Worm (Caenorhabditis elegans) whole organism, L4 larva: ENCODE results near the gene sto-3.

Source experiments
- D1046.2 ChIP-seq: fragments of 200-800 bp; sonication (Bioruptor generic); IDR thresholded peaks from 2 replicates; pipeline ENCODE4 v1.3.6; 2022; ENCODE audit warnings: missing genetic modification characterization, missing compliant biosample characterization
- F10B5.3 ChIP-seq: sonication (generic microtip); optimal IDR thresholded peaks from 2 replicates; lab custom pipeline; 2016; ENCODE audit warnings: mild to moderate bottlenecking, missing genetic modification characterization, missing compliant biosample characterization
- F26F4.8 ChIP-seq: fragments of 200-800 bp; sonication (Bioruptor generic); conservative IDR thresholded peaks from 2 replicates; pipeline ENCODE4 v1.3.6; 2022; ENCODE audit warnings: missing genetic modification characterization, missing compliant biosample characterization
- T26A8.4 ChIP-seq: fragments of 200-800 bp; sonication (Bioruptor generic); IDR thresholded peaks from 2 replicates; pipeline ENCODE4 v1.3.6; 2022; ENCODE audit warnings: missing genetic modification characterization, missing compliant biosample characterization
- Y48G9A.11 ChIP-seq: fragments of 200-800 bp; sonication (Bioruptor generic); IDR thresholded peaks from 2 replicates; pipeline ENCODE4 v1.3.6; 2022; ENCODE audit warnings: missing genetic modification reagents, missing genetic modification characterization, missing compliant biosample characterization
- Y5F2A.4 ChIP-seq: fragments of 200-800 bp; sonication (Bioruptor generic); optimal IDR thresholded peaks from 2 replicates; lab custom pipeline; 2018; ENCODE audit warnings: mild to moderate bottlenecking, missing genetic modification characterization, missing compliant biosample characterization
- aha-1 ChIP-seq: fragments of 150-350 bp; peaks from one replicate; lab custom pipeline; 2014; ENCODE audit warnings: missing biosample characterization, missing genetic modification characterization
- arid-1 ChIP-seq: fragments of 200-800 bp; sonication (Bioruptor generic); conservative IDR thresholded peaks from 2 replicates; pipeline ENCODE4 v1.3.6; 2022; ENCODE audit warnings: missing genetic modification reagents, missing genetic modification characterization, missing compliant biosample characterization
- ceh-20 ChIP-seq: fragments of 200-800 bp; sonication (Bioruptor generic); IDR thresholded peaks from 2 replicates; pipeline ENCODE4 v1.3.6; 2022; ENCODE audit warnings: missing genetic modification reagents, missing genetic modification characterization, missing compliant biosample characterization
- ceh-32 ChIP-seq: sonication (generic microtip); optimal IDR thresholded peaks from 2 replicates; lab custom pipeline; 2016; ENCODE audit warnings: mild to moderate bottlenecking, missing genetic modification characterization, missing compliant biosample characterization; ENCODE audit not compliant: poor library complexity
- ceh-44 ChIP-seq: fragments of 200-800 bp; sonication (Bioruptor generic); IDR thresholded peaks from 2 replicates; pipeline ENCODE4 v1.3.6; 2022; ENCODE audit warnings: missing genetic modification reagents, missing genetic modification characterization, missing compliant biosample characterization
- ceh-82 ChIP-seq: sonication (generic microtip); optimal IDR thresholded peaks from 2 replicates; lab custom pipeline; 2017; ENCODE audit warnings: missing biosample characterization, missing genetic modification characterization
- ces-1 ChIP-seq: fragments of 150-350 bp; sonication (generic microtip); optimal IDR thresholded peaks from 4 replicates; lab custom pipeline; 2014; ENCODE audit warnings: missing biosample characterization, missing genetic modification reagents, missing genetic modification characterization
- ctbp-1 ChIP-seq: fragments of 200-800 bp; sonication (Bioruptor generic); IDR thresholded peaks from 2 replicates; pipeline ENCODE4 v1.3.6; 2022; ENCODE audit warnings: missing genetic modification reagents, missing genetic modification characterization, missing compliant biosample characterization
- daf-16 ChIP-seq, 3 experiments: sonication (generic microtip); optimal IDR thresholded peaks; 2 replicates each; lab custom pipeline; 2016 to 2017; ENCODE audit warnings: missing genetic modification characterization in 3 of 3, missing genetic modification reagents in 3 of 3, mild to moderate bottlenecking in 2 of 3, missing compliant biosample characterization in 2 of 3, missing biosample characterization in 1 of 3, moderate library complexity in 1 of 3
- daf-19 ChIP-seq: fragments of 200-800 bp; sonication (Bioruptor generic); conservative IDR thresholded peaks from 2 replicates; pipeline ENCODE4 v1.3.6; 2022; ENCODE audit warnings: missing genetic modification characterization, missing compliant biosample characterization
- dmd-6 ChIP-seq: fragments of 200-800 bp; sonication (Bioruptor generic); IDR thresholded peaks from 2 replicates; pipeline ENCODE4 v1.3.6; 2022; ENCODE audit warnings: missing genetic modification reagents, missing genetic modification characterization, missing compliant biosample characterization
- dmd-9 ChIP-seq: fragments of 200-800 bp; sonication (Bioruptor generic); IDR thresholded peaks from 2 replicates; pipeline ENCODE4 v1.3.6; 2022; ENCODE audit warnings: missing genetic modification reagents, missing genetic modification characterization, missing compliant biosample characterization
- duxl-1 ChIP-seq: sonication (generic microtip); optimal IDR thresholded peaks from 2 replicates; lab custom pipeline; 2016; ENCODE audit warnings: mild to moderate bottlenecking, missing genetic modification characterization, moderate library complexity, missing compliant biosample characterization; ENCODE audit not compliant: poor library complexity
- egl-43 ChIP-seq: fragments of 200-800 bp; sonication (Bioruptor generic); IDR thresholded peaks from 2 replicates; pipeline ENCODE4 v1.3.6; 2022; ENCODE audit warnings: missing genetic modification reagents, missing genetic modification characterization, missing compliant biosample characterization
- fkh-10 ChIP-seq: fragments of 150-350 bp; optimal IDR thresholded peaks from 2 replicates; lab custom pipeline; 2014; ENCODE audit warnings: missing biosample characterization, missing genetic modification reagents, missing genetic modification characterization
- hlh-30 ChIP-seq: sonication (generic microtip); optimal IDR thresholded peaks from 2 replicates; lab custom pipeline; 2017; ENCODE audit warnings: antibody characterized with exemption, mild to moderate bottlenecking, missing genetic modification characterization, missing compliant biosample characterization; ENCODE audit not compliant: insufficient read depth
- hmg-1.1 ChIP-seq: fragments of 200-800 bp; sonication (Bioruptor generic); IDR thresholded peaks from 2 replicates; pipeline ENCODE4 v1.3.6; 2022; ENCODE audit warnings: missing genetic modification reagents, missing genetic modification characterization, missing compliant biosample characterization
- lin-1 ChIP-seq: fragments of 200-800 bp; sonication (Bioruptor generic); IDR thresholded peaks from 2 replicates; pipeline ENCODE4 v1.3.6; 2022; ENCODE audit warnings: missing genetic modification reagents, missing genetic modification characterization, missing compliant biosample characterization
- lin-15B ChIP-seq: fragments of 150-350 bp; sonication (generic microtip); optimal IDR thresholded peaks from 3 replicates; lab custom pipeline; 2014; ENCODE audit warnings: missing biosample characterization, missing genetic modification characterization
- lin-29 ChIP-seq: fragments of 200-800 bp; sonication (Bioruptor generic); IDR thresholded peaks from 2 replicates; pipeline ENCODE4 v1.3.6; 2022; ENCODE audit warnings: missing genetic modification reagents, missing genetic modification characterization, missing compliant biosample characterization
- lir-3 ChIP-seq: sonication (generic microtip); optimal IDR thresholded peaks from 2 replicates; lab custom pipeline; 2016; ENCODE audit warnings: mild to moderate bottlenecking, missing genetic modification characterization, missing compliant biosample characterization
- lsy-2 ChIP-seq, 2 experiments: fragments of 150-350 bp in 1 of 2; sonication (generic microtip) in 1 of 2; optimal IDR thresholded peaks; 2 replicates each; lab custom pipeline; 2014 to 2017; ENCODE audit warnings: missing biosample characterization in 2 of 2, missing genetic modification characterization in 2 of 2
- mdl-1 ChIP-seq, 2 experiments: fragments of 150-350 bp in 1 of 2; sonication (generic microtip) in 1 of 2; optimal IDR thresholded peaks; 2 replicates each; lab custom pipeline; 2014 to 2017; ENCODE audit warnings: missing biosample characterization in 2 of 2, missing genetic modification characterization in 2 of 2
- mep-1 ChIP-seq: fragments of 150-350 bp; sonication (generic microtip); optimal IDR thresholded peaks from 3 replicates; lab custom pipeline; 2014; ENCODE audit warnings: missing biosample characterization, missing genetic modification characterization
- mxl-2 ChIP-seq: fragments of 200-800 bp; sonication (Bioruptor generic); conservative IDR thresholded peaks from 2 replicates; pipeline ENCODE4 v1.3.6; 2022; ENCODE audit warnings: missing genetic modification reagents, missing genetic modification characterization, missing compliant biosample characterization
- nhr-10 ChIP-seq: fragments of 150-350 bp; optimal IDR thresholded peaks from 2 replicates; lab custom pipeline; 2014; ENCODE audit warnings: missing biosample characterization, missing genetic modification characterization
- nhr-111 ChIP-seq: fragments of 200-800 bp; sonication (Bioruptor generic); optimal IDR thresholded peaks from 2 replicates; lab custom pipeline; 2018; ENCODE audit warnings: mild to moderate bottlenecking, missing genetic modification characterization, missing compliant biosample characterization
- nhr-28 ChIP-seq: fragments of 150-350 bp; optimal IDR thresholded peaks from 2 replicates; lab custom pipeline; 2014; ENCODE audit warnings: missing biosample characterization, missing genetic modification characterization
- nhr-41 ChIP-seq: fragments of 200-800 bp; sonication (Bioruptor generic); IDR thresholded peaks from 2 replicates; pipeline ENCODE4 v1.3.6; 2022; ENCODE audit warnings: missing genetic modification reagents, missing genetic modification characterization, missing compliant biosample characterization
- nhr-42 ChIP-seq: fragments of 200-800 bp; sonication (Bioruptor generic); IDR thresholded peaks from 2 replicates; pipeline ENCODE4 v1.3.6; 2022; ENCODE audit warnings: missing genetic modification characterization, missing compliant biosample characterization
- nhr-48 ChIP-seq: sonication (generic microtip); optimal IDR thresholded peaks from 2 replicates; lab custom pipeline; 2016; ENCODE audit warnings: mild to moderate bottlenecking, missing genetic modification characterization, missing compliant biosample characterization
- pqm-1 ChIP-seq: sonication (generic microtip); optimal IDR thresholded peaks from 2 replicates; lab custom pipeline; 2017; ENCODE audit warnings: missing biosample characterization, missing genetic modification characterization
- saeg-2 ChIP-seq: fragments of 200-800 bp; sonication (Bioruptor generic); IDR thresholded peaks from 2 replicates; pipeline ENCODE4 v1.3.6; 2022; ENCODE audit warnings: missing genetic modification reagents, missing genetic modification characterization, missing compliant biosample characterization
- set-16 ChIP-seq: fragments of 200-800 bp; sonication (Bioruptor generic); IDR thresholded peaks from 2 replicates; pipeline ENCODE4 v1.3.6; 2022; ENCODE audit warnings: missing genetic modification reagents, missing genetic modification characterization, missing compliant biosample characterization
- snpc-4 ChIP-seq: fragments of 150-350 bp; optimal IDR thresholded peaks from 2 replicates; lab custom pipeline; 2014; ENCODE audit warnings: missing biosample characterization, missing genetic modification characterization
- spr-3 ChIP-seq: fragments of 200-800 bp; sonication (Bioruptor generic); optimal IDR thresholded peaks from 2 replicates; lab custom pipeline; 2018; ENCODE audit warnings: mild to moderate bottlenecking, missing genetic modification characterization, missing compliant biosample characterization
- tag-97 ChIP-seq: fragments of 200-800 bp; sonication (Bioruptor generic); IDR thresholded peaks from 2 replicates; pipeline ENCODE4 v1.3.6; 2022; ENCODE audit warnings: missing genetic modification characterization, missing compliant biosample characterization
- tra-1 ChIP-seq: fragments of 200-800 bp; sonication (Bioruptor generic); IDR thresholded peaks from 2 replicates; pipeline ENCODE4 v1.3.6; 2022; ENCODE audit warnings: missing genetic modification reagents, missing genetic modification characterization, missing compliant biosample characterization
- unc-62 ChIP-seq, 3 experiments: fragments of 150-350 bp in 1 of 3; sonication (generic microtip); optimal IDR thresholded peaks in 2 of 3; peaks in 1 of 3; 1 replicate in 1 of 3; 2 replicates in 2 of 3; lab custom pipeline; 2014 to 2017; ENCODE audit warnings: missing biosample characterization in 3 of 3, missing genetic modification characterization in 3 of 3, missing genetic modification reagents in 3 of 3, missing genotype in 1 of 3
- zag-1 ChIP-seq: fragments of 150-350 bp; optimal IDR thresholded peaks from 2 replicates; lab custom pipeline; 2014; ENCODE audit warnings: missing biosample characterization, missing genetic modification characterization
- ztf-11 ChIP-seq: fragments of 150-350 bp; optimal IDR thresholded peaks from 2 replicates; lab custom pipeline; 2014; ENCODE audit warnings: missing biosample characterization, missing genetic modification characterization
- ztf-7 ChIP-seq: fragments of 150-350 bp; optimal IDR thresholded peaks from 2 replicates; lab custom pipeline; 2014; ENCODE audit warnings: missing biosample characterization, missing genetic modification characterization

The sto-3 gene

ce11 chrX:11621997-11622396 is at the start of gene sto-3:
TSS of gene sto-3 (minus strand) at chrX:11622097.
- TF ChIP-seq hlh-30 (tag; lab: Kevin White, UChicago) (no peak), Y48G9A.11 (no peak), tra-1 (GFP tag; lab: Robert Waterston, UW) (no peak), arid-1 (GFP tag; lab: Robert Waterston, UW) (no peak), nhr-41 (GFP tag; lab: Robert Waterston, UW) (no peak), nhr-48 (tag; lab: Kevin White, UChicago) (no peak), dmd-9 (GFP tag; lab: Robert Waterston, UW) (no peak), unc-62 (GFP tag; optimal IDR thresholded peaks at IDR 0.05 in 1 of 2; lab: Kevin White, UChicago) (no peak), unc-62 (tag; optimal IDR thresholded peaks at IDR 0.05; lab: Kevin White, UChicago) (no peak), ces-1 (GFP tag; lab: Kevin White, UChicago) (no peak), nhr-111 (GFP tag; lab: Kevin White, UChicago) (no peak), fkh-10 (GFP tag; lab: Kevin White, UChicago) (no peak), D1046.2 (no peak), hmg-1.1 (GFP tag; lab: Robert Waterston, UW) (no peak), ztf-7 (tag; lab: Kevin White, UChicago) (no peak), aha-1 (tag; lab: Kevin White, UChicago) (no peak), ceh-20 (GFP tag; lab: Robert Waterston, UW) (no peak), daf-16 (GFP tag; optimal IDR thresholded peaks at IDR 0.05; lab: Kevin White, UChicago) (no peak), daf-16 (tag; optimal IDR thresholded peaks at IDR 0.05; lab: Kevin White, UChicago) (no peak), ztf-11 (tag; lab: Kevin White, UChicago) (no peak), lir-3 (tag; lab: Kevin White, UChicago) (no peak), pqm-1 (no peak)

- TF ChIP-seq hlh-30 (tag; lab: Kevin White, UChicago) (peak; percentile 47), nhr-42 (GFP tag; lab: Robert Waterston, UW) (no peak), lin-1 (GFP tag; lab: Robert Waterston, UW) (no peak), Y48G9A.11 (no peak), T26A8.4 (no peak), ctbp-1 (GFP tag; lab: Robert Waterston, UW) (0 out of 2 replicates have a peak, but pooled peaks have one; percentile 47), ces-1 (GFP tag; lab: Kevin White, UChicago) (no peak), F26F4.8 (GFP tag; lab: Robert Waterston, UW) (no peak), nhr-10 (tag; lab: Kevin White, UChicago) (no peak), set-16 (GFP tag; lab: Robert Waterston, UW) (no peak), ceh-44 (GFP tag; lab: Robert Waterston, UW) (no peak), spr-3 (no peak), lir-3 (tag; lab: Kevin White, UChicago) (no peak), lsy-2 (tag; optimal IDR thresholded peaks at IDR 0.05; lab: Kevin White, UChicago) (no peak), nhr-41 (GFP tag; lab: Robert Waterston, UW) (no peak), lin-15B (tag; lab: Kevin White, UChicago) (no peak), daf-19 (GFP tag; lab: Robert Waterston, UW) (no peak), mep-1 (tag; lab: Kevin White, UChicago) (peak; percentile 54), egl-43 (GFP tag; lab: Robert Waterston, UW) (no peak), saeg-2 (GFP tag; lab: Robert Waterston, UW) (no peak), tag-97 (no peak), mdl-1 (tag; optimal IDR thresholded peaks at IDR 0.05; lab: Kevin White, UChicago) (peak in 1 of 2 experiments; percentile 19), dmd-6 (peak; percentile 36), ceh-82 (tag; lab: Kevin White, UChicago) (no peak), duxl-1 (tag; lab: Kevin White, UChicago) (no peak), F10B5.3 (tag; lab: Kevin White, UChicago) (no peak), mxl-2 (no peak), ceh-32 (tag; lab: Kevin White, UChicago) (no peak), zag-1 (tag; lab: Kevin White, UChicago) (no peak), aha-1 (tag; lab: Kevin White, UChicago) (peak; percentile 45), snpc-4 (tag; lab: Kevin White, UChicago) (no peak), Y5F2A.4 (GFP tag; lab: Kevin White, UChicago) (no peak), nhr-28 (peak; percentile 29), lin-29 (GFP tag; lab: Robert Waterston, UW) (no peak)
Measured at ce11 chrX:11666545-11667177, 44.8 kb upstream of the sto-3 start, which contains the start of gene noca-2. TSS of gene noca-2 (plus strand) at chrX:11667127.
